Worm (Caenorhabditis elegans): Measurements from ENCODE around the gene ucr-2.3.

The ucr-2.3 gene

DNA sequence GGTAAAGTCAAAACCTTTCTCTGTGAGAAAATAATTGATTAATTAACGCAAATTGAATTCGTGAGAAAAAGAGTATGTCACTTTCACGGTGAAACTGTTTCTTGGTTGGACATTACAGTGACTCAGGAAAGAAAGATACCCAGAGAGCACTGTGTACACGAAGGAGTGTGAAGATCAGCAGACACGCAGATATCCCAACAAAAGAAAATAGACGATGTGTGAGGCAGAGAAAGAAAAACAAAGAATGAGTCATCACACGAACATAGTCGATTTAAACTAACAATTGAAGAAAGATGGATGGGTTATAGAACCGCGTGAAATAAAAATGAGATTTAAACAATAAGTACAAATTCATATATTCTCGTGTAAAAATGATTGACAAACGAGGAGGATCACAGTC, 28.3 kb downstream of the ucr-2.3 start:
- no peak for TF ChIP-seq dmd-4 (tag; optimal IDR thresholded peaks at IDR 0.05)
- TF ChIP-seq fos-1 (tag; optimal IDR thresholded peaks at IDR 0.05) = peak; percentile 93
- TF ChIP-seq nhr-129 (tag; optimal IDR thresholded peaks at IDR 0.05) = peak; percentile 59
- TF ChIP-seq C34F6.9 (tag; optimal IDR thresholded peaks at IDR 0.05) = peak; percentile 41
- TF ChIP-seq nhr-25 (tag; optimal IDR thresholded peaks at IDR 0.05) = peak; percentile 22
- no peak for TF ChIP-seq elt-1 (tag; optimal IDR thresholded peaks at IDR 0.05)
- TF ChIP-seq peb-1 (tag; optimal IDR thresholded peaks at IDR 0.05) = no peak
- TF ChIP-seq lsy-2 (tag; optimal IDR thresholded peaks at IDR 0.05) = peak in 1 of 2 experiments; percentile 31

DNA sequence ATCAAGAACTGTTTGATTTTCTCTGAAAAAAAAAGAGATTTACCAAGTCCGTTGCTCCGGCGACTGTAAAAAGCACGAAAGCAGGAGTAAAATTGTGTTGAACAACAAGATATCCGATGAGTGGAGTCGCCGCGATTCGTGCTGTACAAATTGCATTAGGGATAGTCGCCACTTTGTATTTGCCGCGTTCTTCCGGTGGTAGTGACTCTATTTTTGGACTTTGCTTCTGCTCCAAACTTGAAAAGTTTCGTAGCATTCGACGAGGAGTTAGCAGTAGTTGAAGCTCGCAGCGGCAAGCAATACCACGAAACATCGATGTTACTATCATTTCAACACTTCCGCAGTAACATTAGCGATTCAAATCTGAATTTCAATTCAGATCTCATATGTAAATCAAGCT, 29.9 kb downstream of the ucr-2.3 start, which contains the start of gene crls-1:
TSS of gene crls-1 (minus strand) at position 363 of the 400 bp plus-strand sequence.
- TF ChIP-seq lsy-2 (tag; optimal IDR thresholded peaks at IDR 0.05) (peak in 1 of 2 experiments; percentile 14), nhr-25 (tag; optimal IDR thresholded peaks at IDR 0.05) (no peak), nhr-237 (tag; optimal IDR thresholded peaks at IDR 0.05) (no peak), ama-1 (optimal IDR thresholded peaks at IDR 0.05) (no peak), mab-5 (tag; optimal IDR thresholded peaks at IDR 0.05) (no peak), crh-2 (tag; optimal IDR thresholded peaks at IDR 0.05) (no peak)

DNA sequence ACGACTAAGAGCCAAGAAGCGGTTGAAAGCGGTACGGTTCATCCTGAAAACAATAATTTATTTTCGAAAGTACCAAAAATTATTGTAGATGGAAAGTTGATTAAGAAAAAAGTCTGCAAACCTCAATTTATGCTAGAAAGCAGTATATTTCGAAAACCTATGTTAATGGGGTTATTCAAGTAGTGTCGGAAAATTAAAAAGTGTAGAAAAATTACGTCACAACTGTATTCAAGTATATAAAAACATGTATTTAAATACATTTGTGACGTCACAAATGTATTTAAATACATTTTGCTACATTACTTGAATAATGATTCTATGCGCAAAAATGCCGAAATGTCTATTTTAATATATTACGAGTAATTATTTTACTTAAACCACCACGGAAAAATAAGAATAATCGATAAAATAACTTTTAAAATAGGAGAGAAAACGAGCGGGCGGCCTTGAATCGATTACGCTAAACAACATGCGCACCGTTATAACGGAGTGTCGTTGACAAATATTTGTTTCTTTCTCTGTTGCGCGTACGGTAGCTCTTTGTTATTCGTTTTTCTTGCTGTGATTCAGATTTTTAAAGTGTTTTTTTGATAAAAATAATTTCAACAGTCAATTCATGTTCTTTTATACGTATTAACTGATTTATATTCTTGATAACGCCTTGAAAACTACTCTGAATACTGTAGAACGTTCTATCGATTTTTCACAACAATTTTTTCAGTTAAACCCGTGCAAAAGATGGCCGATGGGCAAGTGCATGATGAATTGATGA, 31.1 kb downstream of the ucr-2.3 start, which contains the start of the genes F23H11.5 and bra-2:
TSS of gene F23H11.5 (minus strand) at position 51 of the 772 bp plus-strand sequence.
TSS of gene bra-2 (plus strand) at position 722 of the 772 bp plus-strand sequence.
- peak; percentile 69 for TF ChIP-seq unc-55 (GFP tag; optimal IDR thresholded peaks at IDR 0.05)
- TF ChIP-seq unc-62 (GFP tag; optimal IDR thresholded peaks at IDR 0.05) = no peak
- TF ChIP-seq mdl-1 (tag; optimal IDR thresholded peaks at IDR 0.05) = no peak
- peak; percentile 63 for TF ChIP-seq C34F6.9 (tag; optimal IDR thresholded peaks at IDR 0.05)
- no peak for TF ChIP-seq lin-39 (tag; optimal IDR thresholded peaks at IDR 0.05)
- TF ChIP-seq crh-2 (tag; optimal IDR thresholded peaks at IDR 0.05) = peak; percentile 23
- TF ChIP-seq lsy-2 (tag; optimal IDR thresholded peaks at IDR 0.05) = peak in 1 of 2 experiments; percentile 70
- TF ChIP-seq egl-27 (tag; optimal IDR thresholded peaks at IDR 0.05) = no peak
- TF ChIP-seq lin-13 (GFP tag; optimal IDR thresholded peaks at IDR 0.05) = no peak
- no peak for TF ChIP-seq nhr-21 (tag; optimal IDR thresholded peaks at IDR 0.05)
- TF ChIP-seq sma-3 (GFP tag; optimal IDR thresholded peaks at IDR 0.05) = no peak
- peak; percentile 4 for TF ChIP-seq nhr-129 (tag; optimal IDR thresholded peaks at IDR 0.05)

DNA sequence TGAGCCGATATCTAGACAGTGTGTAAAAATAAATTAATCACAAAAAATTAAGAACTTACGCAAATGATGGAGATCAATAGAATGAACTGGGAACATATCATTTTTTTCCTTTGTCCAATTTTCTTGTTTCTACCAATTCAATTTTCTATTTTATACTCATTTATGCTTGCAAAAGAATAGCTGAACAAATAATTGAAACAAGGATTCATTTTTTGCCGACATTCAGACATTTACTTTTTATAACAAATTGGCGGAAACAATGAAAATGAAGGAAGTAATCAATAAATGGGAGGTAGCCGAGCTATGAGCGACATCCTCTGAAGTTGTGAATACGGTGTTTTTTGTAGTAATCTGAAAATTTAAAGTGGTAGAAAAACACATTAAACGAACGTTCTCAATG, 37.2 kb downstream of the ucr-2.3 start, which contains the start of gene idpp-13:
TSS of gene idpp-13 (minus strand) at position 101 of the 400 bp plus-strand sequence.
- TF ChIP-seq lin-39 (tag; optimal IDR thresholded peaks at IDR 0.05) = no peak
- no peak for TF ChIP-seq ZK546.5 (tag; optimal IDR thresholded peaks at IDR 0.05)
- TF ChIP-seq C34F6.9 (tag; optimal IDR thresholded peaks at IDR 0.05) = no peak

DNA sequence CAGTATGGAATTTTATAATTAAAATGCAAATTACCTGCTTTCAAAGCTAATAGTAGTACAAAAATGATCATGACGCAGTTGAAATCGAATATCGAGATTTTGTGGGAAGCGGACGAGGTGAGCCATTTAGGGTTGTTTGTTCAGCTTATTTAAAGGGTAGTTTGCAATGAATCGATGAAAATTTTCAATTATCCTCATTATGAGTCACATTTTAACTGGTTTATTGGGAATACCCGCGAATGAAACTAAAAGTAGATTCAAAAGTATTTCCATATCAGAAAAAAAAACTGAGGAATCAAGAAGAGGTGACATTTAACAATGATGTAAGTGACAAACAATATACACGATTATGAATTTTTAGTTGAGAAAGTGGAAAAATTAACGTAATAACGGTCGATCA, 39.7 kb downstream of the ucr-2.3 start, which contains the start of gene F23H11.7:
TSS of gene F23H11.7 (minus strand) at position 101 of the 400 bp plus-strand sequence.
- TF ChIP-seq R02D3.7 (tag; optimal IDR thresholded peaks at IDR 0.05) (no peak), ztf-11 (tag; optimal IDR thresholded peaks at IDR 0.05) (no peak), unc-55 (GFP tag; optimal IDR thresholded peaks at IDR 0.05) (no peak), C34F6.9 (tag; optimal IDR thresholded peaks at IDR 0.05) (no peak)

DNA sequence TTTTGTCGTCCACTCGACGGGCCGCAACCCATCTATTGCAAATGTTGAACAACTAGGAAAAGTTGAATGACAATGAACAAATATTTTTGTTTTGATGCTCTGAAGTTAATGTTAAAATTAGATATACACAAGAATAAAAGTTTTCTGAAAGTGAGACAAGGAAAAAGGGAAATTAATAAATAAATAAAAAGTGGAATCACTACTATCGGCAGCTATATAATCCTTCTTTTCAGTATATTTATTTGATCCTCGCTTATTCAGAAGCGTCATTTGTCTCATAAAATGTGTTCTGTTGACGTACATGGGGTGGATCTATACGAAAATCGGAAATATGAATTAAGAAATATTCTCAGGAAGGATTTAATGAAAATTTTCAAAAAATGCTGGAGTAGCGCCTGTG, 46.6 kb downstream of the ucr-2.3 start, which contains the start of gene pef-1:
TSS of gene pef-1 (minus strand) at position 101 of the 400 bp plus-strand sequence.
- TF ChIP-seq lsy-2 (tag; optimal IDR thresholded peaks at IDR 0.05) (no peak), Y55F3AM.14 (GFP tag; optimal IDR thresholded peaks at IDR 0.05) (no peak), peb-1 (tag; optimal IDR thresholded peaks at IDR 0.05) (no peak), dmd-4 (tag; optimal IDR thresholded peaks at IDR 0.05) (no peak), nhr-11 (tag; optimal IDR thresholded peaks at IDR 0.05) (no peak), ZK546.5 (tag; optimal IDR thresholded peaks at IDR 0.05) (no peak), sma-9 (GFP tag; optimal IDR thresholded peaks at IDR 0.05) (no peak), sma-9 (tag; optimal IDR thresholded peaks at IDR 0.05) (no peak), alr-1 (tag; optimal IDR thresholded peaks at IDR 0.05) (no peak)
